Fruit fly (Drosophila melanogaster): ENCODE results near the gene Socs16D.

The Socs16D gene

DNA sequence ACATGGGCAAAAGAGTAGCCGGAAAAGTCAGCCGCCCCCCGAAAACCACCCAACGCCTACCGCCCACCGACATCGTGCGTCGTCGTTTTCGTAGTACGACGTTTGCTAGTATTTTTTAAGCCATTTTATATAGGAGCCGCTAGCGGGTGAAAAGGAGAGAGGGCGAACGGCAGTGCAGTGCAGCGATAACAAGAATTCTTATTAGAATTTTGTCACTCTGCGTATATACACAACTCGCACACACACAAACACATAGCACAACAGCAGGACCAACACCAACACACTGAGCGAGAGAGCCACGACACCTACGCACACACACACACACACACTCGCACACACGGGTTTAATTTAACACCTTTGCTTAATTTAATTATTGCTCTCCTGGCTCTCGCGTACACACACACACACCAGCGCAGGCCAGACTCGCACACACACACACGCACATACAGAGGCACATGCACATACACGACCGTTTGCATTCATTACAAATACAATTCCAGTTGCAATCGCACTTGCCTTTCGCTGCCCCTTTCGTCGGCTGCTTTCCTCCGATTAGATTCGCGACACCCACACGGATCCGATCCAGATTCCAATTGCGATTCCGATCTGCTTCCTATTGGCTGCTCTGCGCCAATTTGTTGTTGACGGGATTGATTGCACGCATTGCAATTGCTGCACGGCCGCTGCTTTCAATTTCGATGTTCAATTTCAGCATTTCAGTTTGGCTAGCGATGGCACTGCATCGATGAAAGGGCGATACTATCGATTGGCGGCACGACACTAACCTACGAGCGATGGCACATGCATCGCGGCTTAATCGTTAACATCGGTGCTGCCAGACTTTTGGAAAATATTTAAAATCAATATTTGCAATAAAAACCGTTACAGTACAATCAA is at the start of gene Socs16D (continued):
- TF ChIP-seq CG11456 (GFP tag; IDR thresholded peaks at IDR 0.05) (peak; percentile 59; the same call in 1 of the 3 replicates), CG17568 (GFP tag; optimal IDR thresholded peaks at IDR 0.05) (no peak), row (GFP tag; IDR thresholded peaks at IDR 0.05) (peak; percentile 66), CG4424 (GFP tag; optimal IDR thresholded peaks at IDR 0.05) (no peak), pfk (GFP tag; optimal IDR thresholded peaks at IDR 0.05) (peak; percentile 39), abd-A (tag; optimal IDR thresholded peaks at IDR 0.05) (peak; percentile 72), CG31441 (GFP tag; IDR thresholded peaks at IDR 0.05) (no peak), Fer1 (GFP tag; optimal IDR thresholded peaks at IDR 0.05) (peak; percentile 44), PHDP (tag; optimal IDR thresholded peaks at IDR 0.05) (peak; percentile 17), Hand (GFP tag; optimal IDR thresholded peaks at IDR 0.05) (peak; percentile 38), CG32767 (GFP tag; IDR thresholded peaks at IDR 0.05) (no peak), Hr51 (GFP tag; optimal IDR thresholded peaks at IDR 0.05) (peak in 1 of 2 experiments; percentile 56), sim (GFP tag; IDR thresholded peaks at IDR 0.05) (no peak), C15 (GFP tag; IDR thresholded peaks at IDR 0.05) (no peak), Dref (GFP tag; IDR thresholded peaks at IDR 0.05) (peak; percentile 95), Hey (tag; optimal IDR thresholded peaks at IDR 0.05) (no peak), cwo (GFP tag; optimal IDR thresholded peaks at IDR 0.05) (peak; percentile 23), crp (GFP tag; optimal IDR thresholded peaks at IDR 0.05) (peak in 1 of 2 experiments; percentile 16), Dfd (GFP tag; optimal IDR thresholded peaks at IDR 0.05) (no peak), CG9437 (GFP tag; optimal IDR thresholded peaks at IDR 0.05) (no peak), Meics (GFP tag; optimal IDR thresholded peaks at IDR 0.05) (peak; percentile 25), bigmax (GFP tag; optimal IDR thresholded peaks at IDR 0.05) (peak; percentile 45), crol (GFP tag; IDR thresholded peaks at IDR 0.05) (peak; percentile 65), Deaf1 (tag; optimal IDR thresholded peaks at IDR 0.05) (peak; percentile 86), CG12219 (GFP tag; optimal IDR thresholded peaks at IDR 0.05) (no peak), Side (GFP tag; optimal IDR thresholded peaks at IDR 0.05) (peak; percentile 45), MTF-1 (GFP tag; optimal IDR thresholded peaks at IDR 0.05; ENCODE audit: borderline replicate concordance) (peak; percentile 31), vnd (GFP tag; IDR thresholded peaks at IDR 0.05; ENCODE audit: partially characterized antibody) (peak; percentile 94), Bgb (GFP tag; IDR thresholded peaks at IDR 0.05; ENCODE audit: partially characterized antibody) (peak; percentile 99), HLHmδ (GFP tag; optimal IDR thresholded peaks at IDR 0.05) (peak; percentile 52), Nf-YA (GFP tag; IDR thresholded peaks at IDR 0.05) (no peak), Gug (GFP tag; IDR thresholded peaks at IDR 0.05) (peak; percentile 70; the same call in 2 of the 4 replicates), CG15269 (tag; optimal IDR thresholded peaks at IDR 0.05) (no peak), unc-4 (GFP tag; IDR thresholded peaks at IDR 0.05; ENCODE audit: partially characterized antibody) (peak; percentile 97), dimm (GFP tag; IDR thresholded peaks at IDR 0.05) (no peak), CG10366 (GFP tag; IDR thresholded peaks at IDR 0.05) (no peak), CG2120 (GFP tag; optimal IDR thresholded peaks at IDR 0.05) (peak; percentile 52), psq (GFP tag; optimal IDR thresholded peaks at IDR 0.05) (no peak), disco-r (GFP tag; optimal IDR thresholded peaks at IDR 0.05) (no peak), CG12744 (GFP tag; optimal IDR thresholded peaks at IDR 0.05) (peak; percentile 1), knrl (GFP tag; IDR thresholded peaks at IDR 0.05; ENCODE audit: partially characterized antibody) (peak; percentile 97), run (tag; optimal IDR thresholded peaks at IDR 0.05) (peak; percentile 13), Drgx (GFP tag; IDR thresholded peaks at IDR 0.05) (no peak; the same call in 1 of the 2 replicates), eve (GFP tag; optimal IDR thresholded peaks at IDR 0.05) (no peak), dysf (GFP tag; IDR thresholded peaks at IDR 0.05) (no peak), CG30020 (tag; optimal IDR thresholded peaks at IDR 0.05) (peak; percentile 15), CG9932 (GFP tag; IDR thresholded peaks at IDR 0.05) (peak; percentile 83), CG4617 (GFP tag; optimal IDR thresholded peaks at IDR 0.05; ENCODE audit: borderline replicate concordance) (peak; percentile 74)
